Worm (Caenorhabditis elegans) whole organism, L4 larva: ENCODE data around the gene atg-10.

Source experiments
- aha-1 ChIP-seq: fragments of 150-350 bp; peaks from one replicate; lab custom pipeline; 2014; ENCODE audit warnings: missing biosample characterization, missing genetic modification characterization
- ama-1 ChIP-seq: fragments of 150-350 bp; optimal IDR thresholded peaks from 2 replicates; lab custom pipeline; 2014; ENCODE audit warnings: inconsistent platforms, mixed read lengths
- daf-19 ChIP-seq: fragments of 200-800 bp; sonication (Bioruptor generic); conservative IDR thresholded peaks from 2 replicates; pipeline ENCODE4 v1.3.6; 2022; ENCODE audit warnings: missing genetic modification characterization, missing compliant biosample characterization
- jun-1 ChIP-seq: fragments of 150-350 bp; optimal IDR thresholded peaks from 2 replicates; lab custom pipeline; 2014; ENCODE audit warnings: missing biosample characterization, missing genetic modification reagents, missing genetic modification characterization
- lin-1 ChIP-seq: fragments of 200-800 bp; sonication (Bioruptor generic); IDR thresholded peaks from 2 replicates; pipeline ENCODE4 v1.3.6; 2022; ENCODE audit warnings: missing genetic modification reagents, missing genetic modification characterization, missing compliant biosample characterization
- mdt-29 ChIP-seq: fragments of 200-800 bp; sonication (Bioruptor generic); IDR thresholded peaks from 2 replicates; pipeline ENCODE4 v1.3.6; 2022; ENCODE audit warnings: missing genetic modification reagents, missing genetic modification characterization, missing compliant biosample characterization
- nhr-10 ChIP-seq: fragments of 150-350 bp; optimal IDR thresholded peaks from 2 replicates; lab custom pipeline; 2014; ENCODE audit warnings: missing biosample characterization, missing genetic modification characterization
- nhr-76 ChIP-seq: fragments of 150-350 bp; optimal IDR thresholded peaks from 2 replicates; lab custom pipeline; 2014; ENCODE audit warnings: missing biosample characterization, missing genetic modification characterization
- snpc-4 ChIP-seq: fragments of 150-350 bp; optimal IDR thresholded peaks from 2 replicates; lab custom pipeline; 2014; ENCODE audit warnings: missing biosample characterization, missing genetic modification characterization
- unc-62 ChIP-seq, 3 experiments: fragments of 150-350 bp in 1 of 3; sonication (generic microtip); optimal IDR thresholded peaks in 2 of 3; peaks in 1 of 3; 1 replicate in 1 of 3; 2 replicates in 2 of 3; lab custom pipeline; 2014 to 2017; ENCODE audit warnings: missing biosample characterization in 3 of 3, missing genetic modification characterization in 3 of 3, missing genetic modification reagents in 3 of 3, missing genotype in 1 of 3
- zag-1 ChIP-seq: fragments of 150-350 bp; optimal IDR thresholded peaks from 2 replicates; lab custom pipeline; 2014; ENCODE audit warnings: missing biosample characterization, missing genetic modification characterization
- zfp-3 ChIP-seq: fragments of 200-800 bp; sonication (Bioruptor generic); conservative IDR thresholded peaks from 2 replicates; pipeline ENCODE4 v1.3.6; 2022; ENCODE audit warnings: missing genetic modification reagents, missing genetic modification characterization, missing compliant biosample characterization
- ztf-11 ChIP-seq: fragments of 150-350 bp; optimal IDR thresholded peaks from 2 replicates; lab custom pipeline; 2014; ENCODE audit warnings: missing biosample characterization, missing genetic modification characterization

ce11 chrII:8634386-8634785 lies 24.5 kb upstream of the atg-10 start, which contains the start of gene cutl-12:
- no peak for TF ChIP-seq nhr-76 (tag; lab: Kevin White, UChicago)
- no peak for TF ChIP-seq unc-62 (GFP tag; optimal IDR thresholded peaks at IDR 0.05 in 1 of 2; lab: Kevin White, UChicago)
- TF ChIP-seq unc-62 (tag; optimal IDR thresholded peaks at IDR 0.05; lab: Kevin White, UChicago): no peak
- no peak for TF ChIP-seq ama-1 (lab: Kevin White, UChicago)
- TF ChIP-seq snpc-4 (tag; lab: Kevin White, UChicago): no peak
- no peak for TF ChIP-seq jun-1 (tag; lab: Kevin White, UChicago)
- no peak for TF ChIP-seq lin-1 (GFP tag; lab: Robert Waterston, UW)
- no peak for TF ChIP-seq mdt-29 (GFP tag; lab: Robert Waterston, UW)
- no peak for TF ChIP-seq zag-1 (tag; lab: Kevin White, UChicago)
- no peak for TF ChIP-seq zfp-3 (GFP tag; lab: Robert Waterston, UW)
- no peak for TF ChIP-seq ztf-11
- TF ChIP-seq aha-1: no peak
- no peak for TF ChIP-seq nhr-10 (tag; lab: Kevin White, UChicago)
- TF ChIP-seq daf-19 (GFP tag; lab: Robert Waterston, UW): no peak
